Fruit fly (Drosophila melanogaster): ENCODE measurements around the gene CG1695.

Gene CG1695

DNA sequence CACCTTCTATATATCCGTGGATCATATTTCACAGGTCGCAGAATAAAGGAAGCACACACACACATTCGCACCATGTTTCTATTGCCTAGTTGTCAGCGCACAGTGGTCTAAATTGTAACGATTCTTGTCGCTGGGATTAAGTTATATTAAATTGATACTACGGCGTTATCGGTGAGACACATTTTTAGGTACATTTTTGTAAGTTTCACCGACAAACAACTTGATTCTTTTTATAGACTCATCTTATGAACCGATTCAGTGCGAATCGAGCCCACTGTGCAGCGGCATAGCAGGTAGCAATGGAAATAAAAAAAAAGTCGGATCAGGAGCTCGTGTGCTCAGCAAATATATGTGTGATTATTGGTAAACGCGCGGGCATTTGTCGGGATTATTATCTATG is 46.6 kb downstream of the CG1695 start (continued):
- no peak for TF ChIP-seq sc (optimal IDR thresholded peaks at IDR 0.05)
- TF ChIP-seq sc (GFP tag; optimal IDR thresholded peaks at IDR 0.05) = peak; percentile 42
- peak; percentile 28 for TF ChIP-seq CG8359 (GFP tag; optimal IDR thresholded peaks at IDR 0.05; ENCODE audit: borderline replicate concordance)
- peak; percentile 17 for TF ChIP-seq CG8281 (tag; optimal IDR thresholded peaks at IDR 0.05)
- TF ChIP-seq CG4424 (GFP tag; optimal IDR thresholded peaks at IDR 0.05) = peak; percentile 73
- TF ChIP-seq E2f1 (GFP tag; IDR thresholded peaks at IDR 0.05) = peak; percentile 65
- TF ChIP-seq CG17385 (GFP tag; optimal IDR thresholded peaks at IDR 0.05) = peak; percentile 64
- TF ChIP-seq BtbVII (GFP tag; optimal IDR thresholded peaks at IDR 0.05) = peak; percentile 48
- TF ChIP-seq CG6175 (GFP tag; IDR thresholded peaks at IDR 0.05) = no peak
- TF ChIP-seq Myb (GFP tag; optimal IDR thresholded peaks at IDR 0.05) = peak; percentile 49
- TF ChIP-seq lab (GFP tag; optimal IDR thresholded peaks at IDR 0.05) = peak; percentile 79
- TF ChIP-seq HLH54F (GFP tag; optimal IDR thresholded peaks at IDR 0.05) = peak; percentile 64
- no peak for TF ChIP-seq HLHmδ (GFP tag; optimal IDR thresholded peaks at IDR 0.05)
- TF ChIP-seq Dref (GFP tag; IDR thresholded peaks at IDR 0.05) = no peak
- no peak for TF ChIP-seq nom (GFP tag; optimal IDR thresholded peaks at IDR 0.05)
- TF ChIP-seq Atf3 (GFP tag; optimal IDR thresholded peaks at IDR 0.05) = peak; percentile 68
- peak; percentile 9 for TF ChIP-seq psq (GFP tag; optimal IDR thresholded peaks at IDR 0.05)
- TF ChIP-seq Rx (GFP tag; IDR thresholded peaks at IDR 0.05) = 0 out of 2 replicates have a peak, but pooled peaks have one; percentile 24
- peak; percentile 46 for TF ChIP-seq emc (GFP tag; optimal IDR thresholded peaks at IDR 0.05)
- no peak for TF ChIP-seq CG9797 (GFP tag; optimal IDR thresholded peaks at IDR 0.05)
- peak; percentile 41 for TF ChIP-seq CG1233 (GFP tag; optimal IDR thresholded peaks at IDR 0.05)
- no peak for TF ChIP-seq z (GFP tag; IDR thresholded peaks at IDR 0.05)
- TF ChIP-seq fd3F (GFP tag; optimal IDR thresholded peaks at IDR 0.05) = peak; percentile 49
- no peak for TF ChIP-seq CG6765 (GFP tag; optimal IDR thresholded peaks at IDR 0.05)
- no peak for TF ChIP-seq Lpt (GFP tag; optimal IDR thresholded peaks at IDR 0.05)
- TF ChIP-seq kay (GFP tag; optimal IDR thresholded peaks at IDR 0.05) = peak; percentile 43
- TF ChIP-seq CG32772 (GFP tag; IDR thresholded peaks at IDR 0.05) = 0 out of 2 replicates have a peak, but pooled peaks have one; percentile 33
- TF ChIP-seq Lim3 (GFP tag; IDR thresholded peaks at IDR 0.05) = no peak
- TF ChIP-seq NK7.1 (GFP tag; optimal IDR thresholded peaks at IDR 0.05) = peak; percentile 51
- TF ChIP-seq Adf1 (GFP tag; IDR thresholded peaks at IDR 0.05) = no peak
- peak; percentile 64 for TF ChIP-seq Bteb2 (GFP tag; optimal IDR thresholded peaks at IDR 0.05)
- TF ChIP-seq Xrp1 (GFP tag; IDR thresholded peaks at IDR 0.05) = peak; percentile 72
- TF ChIP-seq Hey (tag; optimal IDR thresholded peaks at IDR 0.05) = no peak
- no peak for TF ChIP-seq p53 (GFP tag; optimal IDR thresholded peaks at IDR 0.05)
- TF ChIP-seq trh (GFP tag; optimal IDR thresholded peaks at IDR 0.05) = peak; percentile 36
- peak; percentile 46 for TF ChIP-seq CG2202 (tag; optimal IDR thresholded peaks at IDR 0.05)
- TF ChIP-seq CG8089 (GFP tag; optimal IDR thresholded peaks at IDR 0.05) = peak; percentile 48
- no peak for TF ChIP-seq ham (GFP tag; IDR thresholded peaks at IDR 0.05)
- no peak for TF ChIP-seq CG11560 (tag; IDR thresholded peaks at IDR 0.05)
- TF ChIP-seq Dad (GFP tag; optimal IDR thresholded peaks at IDR 0.05) = peak; percentile 54
- peak; percentile 26 for TF ChIP-seq CG13123 (GFP tag; optimal IDR thresholded peaks at IDR 0.05)
- TF ChIP-seq CG2875 (GFP tag; optimal IDR thresholded peaks at IDR 0.05) = peak; percentile 67
- no peak for TF ChIP-seq gt (GFP tag; IDR thresholded peaks at IDR 0.05)
- no peak for TF ChIP-seq CG3407 (GFP tag; optimal IDR thresholded peaks at IDR 0.05)
- TF ChIP-seq hbn (GFP tag; IDR thresholded peaks at IDR 0.05; ENCODE audit: partially characterized antibody) = no peak
- TF ChIP-seq slp2 (GFP tag; optimal IDR thresholded peaks at IDR 0.05) = peak; percentile 71
- peak; percentile 43 for TF ChIP-seq corto (GFP tag; optimal IDR thresholded peaks at IDR 0.05)
- no peak for TF ChIP-seq tll (GFP tag; optimal IDR thresholded peaks at IDR 0.05)
- TF ChIP-seq CG14710 (tag; optimal IDR thresholded peaks at IDR 0.05) = peak; percentile 40
- TF ChIP-seq CG7928 (GFP tag; optimal IDR thresholded peaks at IDR 0.05) = no peak
- peak; percentile 13 for TF ChIP-seq ac (GFP tag; optimal IDR thresholded peaks at IDR 0.05)
- TF ChIP-seq CG2120 (GFP tag; optimal IDR thresholded peaks at IDR 0.05) = peak; percentile 85

All from whole organism, embryonic.